Fruit fly (Drosophila melanogaster): ENCODE measurements around the gene CG33493.

Gene CG33493

DNA sequence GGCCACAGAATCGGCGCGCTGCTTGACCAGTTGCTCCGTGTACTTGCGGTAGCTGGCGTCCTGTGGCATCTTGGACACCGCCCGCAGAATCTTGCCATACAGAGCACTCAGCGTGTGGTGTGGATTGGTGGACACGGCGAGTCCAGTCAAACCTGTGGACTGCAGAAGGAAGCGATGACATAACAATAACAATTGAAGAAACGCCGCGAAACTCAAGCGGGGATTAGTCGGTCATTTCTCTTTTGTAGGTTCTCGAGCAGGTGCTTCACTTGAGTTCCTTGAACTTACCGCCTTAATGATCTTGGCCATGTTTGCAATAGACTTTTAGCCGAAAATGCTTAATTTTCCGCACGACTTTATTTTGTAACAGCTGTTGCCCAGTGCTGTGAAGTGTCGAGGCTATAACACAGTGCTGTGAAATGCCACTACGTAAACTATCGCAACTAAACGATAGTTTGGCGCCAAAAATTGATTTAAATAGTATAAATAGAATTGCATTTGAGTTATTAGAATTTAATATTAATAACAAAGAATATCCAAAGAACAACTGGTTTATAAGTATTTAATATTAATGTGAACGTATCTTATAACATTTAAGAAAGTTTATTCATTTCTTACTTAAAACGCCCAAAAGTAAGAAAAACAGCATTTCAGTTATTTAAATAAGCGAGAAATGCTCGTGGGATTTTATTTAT, 889 bp upstream of the CG33493 start, which contains the start of gene ND-13B:
Gene ND-13B (minus strand): TSS at position 400 of the 695 bp plus-strand sequence.
- TF ChIP-seq CG17801 (GFP tag; optimal IDR thresholded peaks at IDR 0.05; ENCODE audit: partially characterized antibody) = peak; percentile 40

DNA sequence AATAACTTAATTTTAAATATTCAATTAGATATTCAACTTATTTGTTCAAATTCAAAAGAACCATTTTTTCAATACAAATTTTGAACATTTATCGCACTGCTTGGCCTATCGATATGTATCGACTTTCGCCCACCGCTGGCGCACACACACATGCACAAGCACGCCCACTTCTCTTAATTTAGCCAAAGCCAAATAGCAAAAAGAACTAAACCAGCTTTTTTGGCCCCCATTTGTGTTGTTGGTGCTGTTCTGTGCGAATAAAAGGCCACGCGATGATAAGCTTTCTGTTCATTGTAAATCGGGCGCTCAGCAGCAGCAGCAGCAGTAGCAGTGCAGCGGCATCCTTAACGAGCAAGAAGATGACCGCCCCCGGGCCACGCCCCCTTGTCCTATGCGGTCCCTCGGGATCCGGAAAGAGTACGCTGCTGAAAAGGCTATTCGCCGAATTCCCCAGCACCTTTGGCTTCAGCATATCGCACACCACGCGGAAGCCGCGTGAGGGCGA, 2.0 kb downstream of the CG33493 start, which contains the start of gene CG11811:
Gene CG11811 (plus strand): TSS at position 121 of the 505 bp plus-strand sequence.
- peak; percentile 60 for TF ChIP-seq CG17801 (GFP tag; optimal IDR thresholded peaks at IDR 0.05; ENCODE audit: partially characterized antibody)

DNA sequence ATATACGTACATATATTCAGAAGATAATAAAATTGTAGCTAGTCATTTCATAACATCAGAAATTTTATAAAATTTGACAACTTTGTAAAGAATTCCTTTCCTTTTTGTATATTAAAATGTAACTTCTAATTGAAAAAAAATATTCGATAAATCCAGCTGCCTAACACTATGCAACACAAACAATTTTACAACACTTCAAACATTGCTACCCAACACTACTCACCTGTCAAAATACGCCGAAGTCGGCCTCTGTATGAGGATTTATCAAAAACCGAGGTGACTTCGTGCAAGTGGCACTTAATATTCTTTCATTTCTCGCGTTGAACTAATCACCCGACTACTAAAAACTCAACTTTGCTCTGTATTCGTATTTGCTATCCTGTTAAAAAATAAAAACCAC, 6.3 kb downstream of the CG33493 start:
- TF ChIP-seq CG17801 (GFP tag; optimal IDR thresholded peaks at IDR 0.05; ENCODE audit: partially characterized antibody) = no peak

DNA sequence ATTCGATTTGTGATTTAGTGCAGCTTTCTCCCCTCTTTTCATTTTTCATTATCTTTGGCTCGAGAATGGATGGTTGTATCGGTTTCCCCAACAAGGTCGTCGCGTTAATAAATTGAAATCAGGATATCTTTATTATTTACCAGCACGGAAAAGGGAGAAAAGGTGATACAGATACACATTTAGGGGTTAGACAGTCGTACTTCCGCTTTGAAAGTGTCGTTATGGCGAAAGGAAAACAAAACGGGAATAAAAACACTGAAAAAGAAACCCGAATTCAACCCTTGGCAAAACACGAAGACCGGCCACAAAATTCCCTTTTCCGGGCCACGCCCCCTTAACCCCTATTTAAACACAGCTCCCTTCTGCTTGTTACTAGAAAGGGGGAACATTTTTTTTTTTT, 8.5 kb downstream of the CG33493 start:
- TF ChIP-seq CG17801 (GFP tag; optimal IDR thresholded peaks at IDR 0.05; ENCODE audit: partially characterized antibody) = no peak

DNA sequence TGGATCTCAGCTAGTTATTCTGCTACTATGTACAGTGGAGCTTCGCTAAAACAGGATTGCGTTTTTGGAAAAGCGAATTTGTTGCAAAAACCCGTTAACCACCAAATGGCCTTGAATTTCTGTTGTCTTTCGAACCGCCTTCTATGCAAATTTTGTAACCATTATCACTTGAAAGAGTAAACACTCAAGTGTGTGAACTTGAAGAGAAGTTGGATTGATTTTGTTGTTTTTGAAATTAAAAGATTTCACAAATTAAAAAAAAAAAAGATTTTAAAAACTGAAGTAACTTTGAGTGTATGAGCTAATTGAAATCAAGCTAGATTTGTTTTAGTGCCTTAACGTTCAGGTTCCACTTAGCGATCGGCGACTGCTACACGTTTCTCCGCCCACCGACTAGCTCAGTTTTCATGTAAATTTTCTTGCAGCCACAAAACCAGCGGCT, 9.0 kb downstream of the CG33493 start:
- peak; percentile 55 for TF ChIP-seq CG17801 (GFP tag; optimal IDR thresholded peaks at IDR 0.05; ENCODE audit: partially characterized antibody)

DNA sequence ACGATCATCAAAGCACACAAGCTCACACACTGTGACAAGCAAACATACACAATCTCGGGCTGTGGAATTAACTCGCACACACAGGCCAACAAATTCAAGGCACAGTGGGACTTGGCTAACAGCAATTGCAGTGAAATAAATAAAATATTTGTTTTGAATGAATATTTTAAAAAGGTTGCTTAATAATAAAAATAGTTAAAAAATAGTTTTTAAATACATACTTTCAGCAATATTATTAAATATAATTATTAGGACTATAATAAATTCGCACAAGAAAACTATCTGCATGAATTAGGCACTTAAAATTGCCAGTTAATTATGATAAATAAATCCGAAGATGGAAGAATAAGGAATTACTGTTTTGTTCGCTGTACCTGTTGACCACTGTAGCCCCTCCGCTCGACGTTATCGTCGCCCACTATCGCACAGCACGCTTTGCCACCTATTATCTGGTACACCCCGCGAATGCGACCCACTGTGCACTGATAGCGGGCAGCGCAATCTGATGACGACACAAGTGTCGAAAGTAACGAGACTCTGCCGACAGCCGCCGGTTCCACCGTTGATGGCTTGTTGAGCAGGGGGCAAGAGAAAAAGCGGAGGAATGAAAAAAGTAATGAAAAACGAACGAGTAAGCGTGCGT, 10.1 kb downstream of the CG33493 start:
- TF ChIP-seq CG17801 (GFP tag; optimal IDR thresholded peaks at IDR 0.05; ENCODE audit: partially characterized antibody) = peak; percentile 97

DNA sequence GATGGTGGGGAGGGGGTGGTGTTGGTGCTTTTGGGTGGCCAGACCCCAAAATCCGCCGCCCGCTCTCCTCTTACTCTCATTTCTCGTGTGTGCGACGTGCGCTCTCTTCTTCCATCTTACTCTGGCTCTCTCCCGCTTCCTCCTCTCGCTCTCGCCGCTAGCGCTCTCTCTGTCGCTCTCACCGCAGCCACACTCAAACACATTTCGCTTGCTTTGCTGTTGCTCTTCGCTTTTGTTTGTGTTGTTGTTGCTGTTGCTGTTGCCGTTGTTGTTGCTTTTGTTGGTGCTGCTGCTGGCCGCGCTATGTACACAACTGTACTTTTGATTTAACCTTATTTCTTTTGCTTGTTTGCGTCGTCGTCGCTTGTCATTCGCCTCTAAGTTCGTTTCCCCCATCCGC, 11.2 kb downstream of the CG33493 start:
- no peak for TF ChIP-seq CG17801 (GFP tag; optimal IDR thresholded peaks at IDR 0.05; ENCODE audit: partially characterized antibody)

DNA sequence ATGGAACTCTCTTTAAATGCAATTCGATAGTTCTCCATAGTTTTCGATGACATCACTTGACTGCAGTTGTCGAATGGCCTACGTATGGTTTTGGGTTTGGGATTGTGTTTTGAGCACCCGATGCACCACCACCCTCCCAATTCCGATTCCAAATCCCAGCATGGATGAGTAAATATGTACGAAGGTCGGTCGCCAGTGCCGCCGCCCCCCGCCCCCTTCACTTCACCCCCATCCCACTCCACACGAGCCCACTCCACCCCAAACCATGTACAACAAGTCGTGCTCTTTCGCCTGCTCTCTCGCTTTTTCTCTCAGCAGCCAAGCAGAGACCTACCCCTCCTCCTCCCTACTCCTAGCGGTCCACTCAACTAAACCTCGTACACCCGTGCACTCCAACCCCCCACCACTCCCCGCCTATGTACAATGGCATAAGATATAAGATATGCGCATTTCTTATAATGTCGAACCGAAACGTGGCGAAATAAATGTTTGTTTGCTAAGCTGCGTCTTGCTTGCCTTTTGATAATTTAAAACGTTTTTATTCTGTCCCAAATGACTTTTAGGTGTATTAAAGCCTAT, 12.2 kb downstream of the CG33493 start:
- TF ChIP-seq CG17801 (GFP tag; optimal IDR thresholded peaks at IDR 0.05; ENCODE audit: partially characterized antibody) = no peak

DNA sequence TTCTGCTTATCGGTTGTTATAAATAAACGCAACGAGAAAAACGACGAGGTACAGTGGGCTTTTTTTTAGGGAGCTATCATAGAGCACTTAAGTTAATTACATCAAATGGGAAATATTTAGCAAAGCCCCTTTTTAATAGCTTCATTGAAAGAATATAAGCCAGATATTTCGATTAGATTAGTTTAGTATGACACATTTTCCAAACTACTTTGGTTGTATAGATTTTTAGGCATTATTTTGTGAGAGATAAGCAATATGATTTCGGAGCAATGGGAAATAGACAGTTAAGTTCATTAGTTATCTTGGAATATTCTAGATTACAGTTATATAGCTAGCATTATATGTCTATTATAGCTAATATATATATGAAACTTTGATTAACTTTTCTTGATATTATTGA, 12.8 kb downstream of the CG33493 start:
- TF ChIP-seq CG17801 (GFP tag; optimal IDR thresholded peaks at IDR 0.05; ENCODE audit: partially characterized antibody) = no peak

DNA sequence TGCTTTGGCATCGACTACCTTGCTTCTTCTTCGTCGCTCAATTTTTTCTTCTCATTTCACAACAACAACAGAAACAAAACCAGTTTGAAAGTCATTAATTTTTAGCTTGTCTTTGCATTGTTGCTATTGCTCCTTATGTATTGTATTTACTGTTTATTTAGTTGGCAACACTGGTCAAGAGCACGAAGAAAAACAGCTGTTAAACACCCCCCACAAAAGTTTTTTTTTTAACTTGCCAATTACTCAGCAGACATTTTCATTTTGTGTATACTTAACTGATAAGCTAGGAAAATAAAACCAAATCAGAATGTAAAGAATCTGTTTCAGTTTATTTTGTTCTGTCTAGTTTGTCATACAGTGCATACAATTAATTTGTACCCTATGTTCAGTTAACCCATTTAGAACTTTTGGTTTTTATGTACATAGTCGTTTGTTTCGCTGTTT, 13.2 kb downstream of the CG33493 start:
- TF ChIP-seq CG17801 (GFP tag; optimal IDR thresholded peaks at IDR 0.05; ENCODE audit: partially characterized antibody) = peak; percentile 43

DNA sequence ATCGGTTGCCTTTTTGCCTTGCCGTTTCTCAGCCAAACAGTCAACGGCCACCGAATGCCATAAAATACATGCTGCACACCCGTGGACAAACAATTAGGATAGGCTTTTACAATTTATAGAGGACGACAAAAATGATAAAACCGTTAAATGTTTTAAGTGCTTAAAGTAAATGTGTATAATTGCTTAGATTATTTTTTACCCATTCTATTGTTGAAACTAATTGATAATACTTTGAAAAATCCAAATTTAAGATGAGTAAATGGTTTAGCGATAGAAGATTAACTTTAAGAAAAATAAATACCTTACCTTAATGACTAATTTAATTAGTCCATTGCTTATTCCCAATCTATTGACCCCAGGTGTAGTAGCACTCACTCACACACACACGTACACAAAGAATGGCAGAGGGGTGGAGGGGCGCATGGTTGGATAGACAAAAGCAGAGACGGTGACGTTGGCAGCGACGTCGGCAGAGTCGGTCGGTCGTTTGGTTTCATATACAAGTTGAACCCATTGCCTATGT, 14.4 kb downstream of the CG33493 start:
- TF ChIP-seq CG17801 (GFP tag; optimal IDR thresholded peaks at IDR 0.05; ENCODE audit: partially characterized antibody) = peak; percentile 84

DNA sequence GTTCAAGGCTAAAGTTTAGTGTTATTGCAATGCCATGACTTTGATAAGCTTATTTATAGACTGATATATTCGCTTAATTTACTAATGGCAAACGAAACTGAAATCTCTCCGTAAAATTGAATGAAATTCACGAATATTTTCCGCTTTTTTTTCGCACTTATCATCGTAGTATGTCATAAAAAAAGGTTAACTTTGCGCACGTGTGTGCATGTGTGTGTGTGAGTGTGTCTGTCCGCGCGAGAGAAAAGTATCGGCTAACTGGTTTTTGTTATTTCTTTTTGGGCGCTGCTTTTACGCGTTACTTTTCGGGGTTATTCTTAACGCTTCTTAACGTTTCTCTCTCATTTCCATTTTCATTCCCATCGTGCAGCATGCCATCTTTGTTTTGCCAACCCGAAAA, 15.2 kb downstream of the CG33493 start:
- peak; percentile 58 for TF ChIP-seq CG17801 (GFP tag; optimal IDR thresholded peaks at IDR 0.05; ENCODE audit: partially characterized antibody)

DNA sequence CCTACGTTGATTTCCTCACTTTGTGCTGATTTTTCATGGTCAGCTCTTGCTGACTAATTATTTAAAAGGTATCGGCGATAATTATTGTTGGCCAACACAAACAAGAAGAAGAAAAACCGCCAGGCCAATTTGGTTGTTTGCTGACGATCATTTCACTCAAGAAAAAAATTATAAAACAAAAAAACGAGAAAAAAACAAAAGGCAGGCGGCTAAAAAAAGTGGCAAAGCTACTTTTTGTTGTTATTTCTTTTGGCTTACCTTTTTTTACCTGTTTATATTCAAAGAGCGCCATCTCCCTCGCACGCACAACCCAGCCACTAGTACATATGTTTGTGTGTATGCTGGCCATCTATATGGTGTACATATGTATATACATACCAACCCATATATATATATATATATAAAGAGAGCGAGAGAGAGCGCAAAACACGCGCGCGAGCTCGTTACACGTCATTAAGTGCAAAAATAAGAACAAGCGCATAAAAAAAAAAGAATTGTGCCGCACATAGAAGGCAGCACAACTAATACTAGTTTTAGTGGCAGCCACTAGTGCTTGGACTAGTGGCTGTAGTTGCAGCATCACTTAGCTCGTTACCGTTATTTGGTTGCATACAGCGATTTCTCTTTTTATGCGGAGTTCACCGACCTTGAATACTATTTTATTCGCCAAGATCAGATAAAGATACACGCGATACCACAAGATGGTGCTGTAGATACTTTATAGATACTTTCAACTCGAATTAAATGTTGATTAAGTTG, 17.2 kb downstream of the CG33493 start:
- TF ChIP-seq CG17801 (GFP tag; optimal IDR thresholded peaks at IDR 0.05; ENCODE audit: partially characterized antibody) = peak; percentile 95

DNA sequence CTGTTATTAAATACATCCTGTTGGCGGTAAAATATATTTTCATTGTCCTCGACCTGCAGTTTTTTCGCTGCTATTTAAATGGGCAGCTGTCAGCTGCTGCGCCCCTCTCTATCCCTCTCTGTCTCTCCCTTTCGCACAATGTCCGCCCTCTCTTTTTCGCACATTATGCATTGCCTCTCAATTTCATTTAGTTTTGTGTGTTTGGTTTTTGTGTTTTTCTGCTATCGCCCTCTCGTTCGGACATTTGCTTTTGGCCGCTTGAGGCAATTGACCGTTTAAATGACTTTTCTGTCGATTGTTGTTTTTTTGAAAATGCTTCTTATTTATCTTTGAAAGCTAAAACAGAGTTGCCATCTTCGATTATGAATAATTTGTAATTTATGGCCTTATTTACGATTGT, 18.0 kb downstream of the CG33493 start:
- TF ChIP-seq CG17801 (GFP tag; optimal IDR thresholded peaks at IDR 0.05; ENCODE audit: partially characterized antibody) = no peak

DNA sequence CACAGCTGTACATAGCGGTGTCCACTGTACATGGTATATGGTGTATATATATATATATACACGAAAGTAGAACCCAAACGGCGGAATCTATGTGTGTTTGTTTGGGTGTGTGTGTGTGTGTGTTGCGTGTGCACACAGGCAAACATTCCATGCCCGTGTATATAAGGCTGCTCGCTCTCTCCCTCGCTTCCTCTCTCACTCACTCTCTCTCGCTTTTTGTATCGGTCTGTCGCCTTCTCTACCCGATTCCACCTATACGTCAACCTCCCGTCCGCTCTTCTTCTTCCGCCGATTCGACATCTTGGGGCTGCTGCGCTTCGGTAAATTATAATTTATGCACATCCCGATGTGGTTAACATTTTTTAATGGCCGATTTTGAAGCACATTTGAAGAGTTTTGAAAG, 18.8 kb downstream of the CG33493 start:
- no peak for TF ChIP-seq CG17801 (GFP tag; optimal IDR thresholded peaks at IDR 0.05; ENCODE audit: partially characterized antibody)
